Worm (Caenorhabditis elegans) whole organism, midembryonic: Measurements from ENCODE around the gene mkk-4.

ENCODE experiments used
- T22C8.4 ChIP-seq: fragments of 200-800 bp; sonication (Bioruptor generic); IDR thresholded peaks from 2 replicates; pipeline ENCODE4 v1.3.6; 2022; ENCODE audit warnings: missing genetic modification characterization, missing compliant biosample characterization
- cog-1 ChIP-seq: sonication (generic microtip); optimal IDR thresholded peaks from 2 replicates; lab custom pipeline; 2016; ENCODE audit warnings: missing genetic modification characterization, missing compliant biosample characterization
- flt-1 ChIP-seq: fragments of 200-800 bp; sonication (Bioruptor generic); IDR thresholded peaks from 2 replicates; pipeline ENCODE4 v1.3.6; 2022; ENCODE audit warnings: missing genetic modification characterization, missing compliant biosample characterization
- klf-2 ChIP-seq: fragments of 200-800 bp; sonication (Bioruptor generic); conservative IDR thresholded peaks from 2 replicates; pipeline ENCODE4 v1.3.6; 2022; ENCODE audit warnings: missing genetic modification reagents, missing genetic modification characterization, missing compliant biosample characterization
- med-1 ChIP-seq: sonication (generic microtip); optimal IDR thresholded peaks from 2 replicates; lab custom pipeline; 2017; ENCODE audit warnings: missing genetic modification characterization, mild to moderate bottlenecking, missing compliant biosample characterization, antibody characterized with exemption, missing genetic modification reagents; ENCODE audit not compliant: insufficient read depth
- ref-1 ChIP-seq: fragments of 200-800 bp; sonication (Bioruptor generic); conservative IDR thresholded peaks from 2 replicates; pipeline ENCODE4 v1.3.6; 2022; ENCODE audit warnings: missing genetic modification reagents, missing genetic modification characterization, missing compliant biosample characterization
- tab-1 ChIP-seq: fragments of 200-800 bp; sonication (Bioruptor generic); IDR thresholded peaks from 2 replicates; pipeline ENCODE4 v1.3.6; 2022; ENCODE audit warnings: missing genetic modification characterization, missing compliant biosample characterization
- ztf-23 ChIP-seq: fragments of 200-800 bp; sonication (Bioruptor generic); IDR thresholded peaks from 2 replicates; pipeline ENCODE4 v1.3.6; 2022; ENCODE audit warnings: missing genetic modification reagents, missing genetic modification characterization, missing compliant biosample characterization
- ztf-29 ChIP-seq: fragments of 200-800 bp; sonication (Bioruptor generic); IDR thresholded peaks from 2 replicates; pipeline ENCODE4 v1.3.6; 2022; ENCODE audit warnings: missing genetic modification reagents, missing genetic modification characterization, missing compliant biosample characterization

- TF ChIP-seq T22C8.4 (no peak), ztf-29 (no peak), flt-1 (GFP tag; lab: Robert Waterston, UW) (no peak), klf-2 (GFP tag; lab: Robert Waterston, UW) (no peak), cog-1 (tag; lab: Kevin White, UChicago) (no peak), tab-1 (GFP tag; lab: Robert Waterston, UW) (no peak), ref-1 (no peak), med-1 (GFP tag; lab: Kevin White, UChicago) (no peak), ztf-23 (GFP tag; lab: Robert Waterston, UW) (no peak)
These were observed 3.2 kb downstream of the mkk-4 start, which contains the start of gene sek-6 for ce11 chrX:10030836-10031235.
